Worm (Caenorhabditis elegans) whole organism, young adult: Measurements from ENCODE around the gene ZK662.2.

ENCODE experiments used
- B0261.1 ChIP-seq: sonication (generic microtip); optimal IDR thresholded peaks from 2 replicates; lab custom pipeline; 2016; ENCODE audit warnings: mild to moderate bottlenecking, missing genetic modification characterization, moderate library complexity, missing compliant biosample characterization
- C17E4.6 ChIP-seq: fragments of 200-800 bp; sonication (Bioruptor generic); IDR thresholded peaks from 2 replicates; pipeline ENCODE4 v1.3.6; 2022; ENCODE audit warnings: missing genetic modification reagents, missing genetic modification characterization, missing compliant biosample characterization
- F37B4.10 ChIP-seq: fragments of 200-800 bp; sonication (Bioruptor generic); IDR thresholded peaks from 2 replicates; pipeline ENCODE4 v1.3.6; 2022; ENCODE audit warnings: missing genetic modification characterization, missing compliant biosample characterization
- F52B5.7 ChIP-seq: sonication (generic microtip); optimal IDR thresholded peaks from 2 replicates; lab custom pipeline; 2016; ENCODE audit warnings: mild to moderate bottlenecking, missing genetic modification characterization, missing compliant biosample characterization
- F55B11.4 ChIP-seq: sonication (generic microtip); optimal IDR thresholded peaks from 2 replicates; lab custom pipeline; 2016; ENCODE audit warnings: missing compliant biosample characterization, missing genetic modification characterization, borderline replicate concordance; ENCODE audit not compliant: insufficient read depth
- K12H6.12 ChIP-seq: fragments of 200-800 bp; sonication (Bioruptor generic); optimal IDR thresholded peaks from 2 replicates; lab custom pipeline; 2018; ENCODE audit warnings: mild to moderate bottlenecking, missing genetic modification characterization, missing compliant biosample characterization
- T26A5.8 ChIP-seq: sonication (generic microtip); optimal IDR thresholded peaks from 2 replicates; lab custom pipeline; 2016; ENCODE audit warnings: missing genetic modification characterization, missing compliant biosample characterization
- Y53G8AR.9 ChIP-seq: fragments of 200-800 bp; sonication (Bioruptor generic); conservative IDR thresholded peaks from 2 replicates; pipeline ENCODE4 v1.3.6; 2022; ENCODE audit warnings: missing genetic modification reagents, missing genetic modification characterization, missing compliant biosample characterization
- aptf-3 ChIP-seq: fragments of 200-800 bp; sonication (Bioruptor generic); IDR thresholded peaks from 2 replicates; pipeline ENCODE4 v1.3.6; 2022; ENCODE audit warnings: missing genetic modification characterization, missing compliant biosample characterization
- atf-7 ChIP-seq: sonication (generic microtip); optimal IDR thresholded peaks from 2 replicates; lab custom pipeline; 2017; ENCODE audit warnings: mild to moderate bottlenecking, missing genetic modification characterization, missing compliant biosample characterization
- bed-2 ChIP-seq: fragments of 200-800 bp; sonication (Bioruptor generic); IDR thresholded peaks from 2 replicates; pipeline ENCODE4 v1.3.6; 2022; ENCODE audit warnings: missing genetic modification reagents, missing genetic modification characterization, missing compliant biosample characterization
- chd-7 ChIP-seq: sonication (generic microtip); optimal IDR thresholded peaks from 2 replicates; lab custom pipeline; 2016; ENCODE audit warnings: mild to moderate bottlenecking, missing genetic modification characterization, moderate library complexity, missing compliant biosample characterization
- die-1 ChIP-seq: sonication (generic microtip); optimal IDR thresholded peaks from 2 replicates; lab custom pipeline; 2016; ENCODE audit warnings: missing genotype, mild to moderate bottlenecking, missing genetic modification characterization, missing compliant biosample characterization
- dpff-1 ChIP-seq: sonication (generic microtip); optimal IDR thresholded peaks from 2 replicates; lab custom pipeline; 2017; ENCODE audit warnings: mild to moderate bottlenecking, missing genetic modification characterization, missing compliant biosample characterization
- egl-18 ChIP-seq: fragments of 200-800 bp; sonication (Bioruptor generic); IDR thresholded peaks from 2 replicates; pipeline ENCODE4 v1.3.6; 2022; ENCODE audit warnings: missing genetic modification reagents, missing genetic modification characterization, missing compliant biosample characterization
- ekl-4 ChIP-seq: fragments of 200-800 bp; sonication (Bioruptor generic); IDR thresholded peaks from 2 replicates; pipeline ENCODE4 v1.3.6; 2022; ENCODE audit warnings: missing genetic modification reagents, missing genetic modification characterization, missing compliant biosample characterization
- ets-4 ChIP-seq: fragments of 200-800 bp; sonication (Bioruptor generic); optimal IDR thresholded peaks from 2 replicates; lab custom pipeline; 2018; ENCODE audit warnings: mild to moderate bottlenecking, missing genetic modification characterization, missing compliant biosample characterization
- hlh-26 ChIP-seq: fragments of 200-800 bp; sonication (Bioruptor generic); conservative IDR thresholded peaks from 2 replicates; pipeline ENCODE4 v1.3.6; 2022; ENCODE audit warnings: missing genetic modification reagents, missing genetic modification characterization, missing compliant biosample characterization
- hsf-1 ChIP-seq: fragments of 200-800 bp; sonication (Bioruptor generic); IDR thresholded peaks from 2 replicates; pipeline ENCODE4 v1.3.6; 2022; ENCODE audit warnings: missing genetic modification reagents, missing genetic modification characterization, missing compliant biosample characterization
- lin-26 ChIP-seq: fragments of 200-800 bp; sonication (Bioruptor generic); IDR thresholded peaks from 2 replicates; pipeline ENCODE4 v1.3.6; 2022; ENCODE audit warnings: missing genetic modification reagents, missing genetic modification characterization, missing compliant biosample characterization
- lin-35 ChIP-seq, 3 experiments: fragments of 150-350 bp in 2 of 3; sonication (generic microtip) in 1 of 3; optimal IDR thresholded peaks; 2 replicates each; lab custom pipeline; 2014 to 2018; ENCODE audit warnings: missing biosample characterization in 3 of 3, missing genetic modification characterization in 3 of 3, missing genetic modification reagents in 3 of 3
- lin-54 ChIP-seq: fragments of 200-800 bp; sonication (Bioruptor generic); optimal IDR thresholded peaks from 2 replicates; lab custom pipeline; 2018; ENCODE audit warnings: mild to moderate bottlenecking, missing genetic modification characterization, missing compliant biosample characterization
- lsy-27 ChIP-seq: sonication (generic microtip); optimal IDR thresholded peaks from 2 replicates; lab custom pipeline; 2017; ENCODE audit warnings: missing genetic modification characterization, mild to moderate bottlenecking, missing compliant biosample characterization, antibody characterized with exemption, missing genotype, borderline replicate concordance; ENCODE audit not compliant: insufficient read depth
- nhr-179 ChIP-seq: sonication (generic microtip); optimal IDR thresholded peaks from 2 replicates; lab custom pipeline; 2016; ENCODE audit warnings: mild to moderate bottlenecking, missing genetic modification characterization, missing compliant biosample characterization
- snpc-1.1 ChIP-seq: sonication (generic microtip); optimal IDR thresholded peaks from 2 replicates; lab custom pipeline; 2017; ENCODE audit warnings: missing genetic modification characterization, mild to moderate bottlenecking, missing compliant biosample characterization, antibody characterized with exemption, moderate library complexity, missing genotype, missing genetic modification reagents; ENCODE audit not compliant: insufficient read depth
- snpc-1.3 ChIP-seq: sonication (generic microtip); optimal IDR thresholded peaks from 2 replicates; lab custom pipeline; 2017; ENCODE audit warnings: missing genetic modification characterization, mild to moderate bottlenecking, missing compliant biosample characterization, antibody characterized with exemption, moderate library complexity, missing genotype, missing genetic modification reagents; ENCODE audit not compliant: insufficient read depth
- snpc-4 ChIP-seq, 5 experiments: fragments of 150-350 bp in 1 of 5; sonication (generic microtip) in 4 of 5; optimal IDR thresholded peaks; 2 replicates each; lab custom pipeline; 2014 to 2018; ENCODE audit warnings: missing genetic modification characterization in 5 of 5, missing biosample characterization in 3 of 5, antibody characterized with exemption in 2 of 5, mild to moderate bottlenecking in 2 of 5, missing compliant biosample characterization in 2 of 5, missing genotype in 2 of 5, moderate library complexity in 2 of 5, missing genetic modification reagents in 1 of 5
- tlf-1 ChIP-seq: fragments of 200-800 bp; sonication (Bioruptor generic); optimal IDR thresholded peaks from 2 replicates; lab custom pipeline; 2018; ENCODE audit warnings: mild to moderate bottlenecking, missing genetic modification characterization, missing compliant biosample characterization
- unc-130 ChIP-seq: sonication (generic microtip); optimal IDR thresholded peaks from 2 replicates; lab custom pipeline; 2016; ENCODE audit warnings: missing genetic modification reagents, missing genetic modification characterization, missing compliant biosample characterization
- zfh-2 ChIP-seq: fragments of 200-800 bp; sonication (Bioruptor generic); conservative IDR thresholded peaks from 2 replicates; pipeline ENCODE4 v1.3.6; 2022; ENCODE audit warnings: missing genetic modification reagents, missing genetic modification characterization, missing compliant biosample characterization
- zim-3 ChIP-seq: sonication (generic microtip); optimal IDR thresholded peaks from 2 replicates; lab custom pipeline; 2017; ENCODE audit warnings: mild to moderate bottlenecking, missing genetic modification characterization, moderate library complexity, missing compliant biosample characterization
- ztf-28 ChIP-seq: fragments of 200-800 bp; sonication (Bioruptor generic); IDR thresholded peaks from 2 replicates; pipeline ENCODE4 v1.3.6; 2022; ENCODE audit warnings: missing genetic modification reagents, missing genetic modification characterization, missing compliant biosample characterization
- ztf-3 ChIP-seq: fragments of 200-800 bp; sonication (Bioruptor generic); optimal IDR thresholded peaks from 2 replicates; lab custom pipeline; 2018; ENCODE audit warnings: mild to moderate bottlenecking, missing genetic modification characterization, missing compliant biosample characterization

ZK662.2 gene

ce11 chrX:15657773-15658172 is 38.7 kb upstream of the ZK662.2 start:
- TF ChIP-seq hlh-26 (GFP tag; lab: Robert Waterston, UW) (no peak), K12H6.12 (tag; lab: Kevin White, UChicago) (no peak), zim-3 (tag; lab: Kevin White, UChicago) (no peak), B0261.1 (tag; lab: Kevin White, UChicago) (no peak), chd-7 (no peak), nhr-179 (tag; lab: Kevin White, UChicago) (no peak), F55B11.4 (tag; lab: Kevin White, UChicago) (no peak), C17E4.6 (no peak), lin-54 (GFP tag; lab: Kevin White, UChicago) (no peak), lsy-27 (tag; lab: Kevin White, UChicago) (no peak), lin-35 (GFP tag; optimal IDR thresholded peaks at IDR 0.05; lab: Kevin White, UChicago) (no peak), atf-7 (tag; lab: Kevin White, UChicago) (no peak), snpc-1.1 (tag; lab: Kevin White, UChicago) (no peak), bed-2 (GFP tag; lab: Robert Waterston, UW) (no peak), ekl-4 (GFP tag; lab: Robert Waterston, UW) (no peak), lin-26 (GFP tag; lab: Robert Waterston, UW) (no peak), ztf-28 (GFP tag; lab: Robert Waterston, UW) (no peak), die-1 (tag; lab: Kevin White, UChicago) (no peak), T26A5.8 (no peak)

- TF ChIP-seq dpff-1 (tag; lab: Kevin White, UChicago) (no peak), F52B5.7 (tag; lab: Kevin White, UChicago) (no peak), ekl-4 (GFP tag; lab: Robert Waterston, UW) (no peak), hsf-1 (GFP tag; lab: Robert Waterston, UW) (no peak), egl-18 (GFP tag; lab: Robert Waterston, UW) (no peak), aptf-3 (no peak), F37B4.10 (GFP tag; lab: Robert Waterston, UW) (no peak), unc-130 (GFP tag; lab: Kevin White, UChicago) (no peak), tlf-1 (no peak), ets-4 (GFP tag; lab: Kevin White, UChicago) (no peak), Y53G8AR.9 (GFP tag; lab: Robert Waterston, UW) (no peak), lsy-27 (tag; lab: Kevin White, UChicago) (no peak), zfh-2 (no peak), snpc-1.3 (no peak)
Measured at ce11 chrX:15659561-15659960, 36.9 kb upstream of the ZK662.2 start.

- TF ChIP-seq snpc-4 (GFP tag; optimal IDR thresholded peaks at IDR 0.05; lab: Kevin White, UChicago) (no peak), snpc-4 (tag; optimal IDR thresholded peaks at IDR 0.05; lab: Kevin White, UChicago) (peak in 2 of 4 experiments; percentile 88 to 89), ztf-3 (GFP tag; lab: Kevin White, UChicago) (no peak)
Measured at ce11 chrX:15663740-15664139, 32.8 kb upstream of the ZK662.2 start.
